Fruit fly (Drosophila melanogaster): ENCODE measurements around the gene CG14137.

DNA sequence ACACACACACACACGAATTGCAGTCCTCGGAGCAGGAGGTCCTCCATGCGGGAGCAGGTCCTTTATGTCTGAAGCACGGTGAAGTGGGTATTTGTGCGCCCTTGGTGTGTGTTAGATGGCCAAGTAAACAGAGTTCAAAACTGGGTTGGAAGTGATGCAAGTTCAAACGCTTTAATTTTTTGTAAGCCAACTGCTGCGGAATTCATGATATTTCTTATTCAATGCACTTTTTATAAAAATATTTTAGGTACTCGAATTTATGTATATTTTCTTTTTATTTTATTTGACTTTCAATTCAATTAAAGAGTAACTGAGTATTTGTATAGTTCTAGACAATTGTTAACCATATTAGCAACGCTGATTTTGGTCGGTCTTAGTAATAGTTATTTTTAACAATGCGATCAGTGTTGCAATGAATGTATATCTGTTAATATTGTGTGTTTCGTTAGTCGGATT, at the start of gene CG14137, which contains the start of gene CG46394:
- no peak for TF ChIP-seq CG16863 (GFP tag; optimal IDR thresholded peaks at IDR 0.05)
- no peak for TF ChIP-seq CG15514 (GFP tag; optimal IDR thresholded peaks at IDR 0.05)
- no peak for TF ChIP-seq Fer1 (GFP tag; optimal IDR thresholded peaks at IDR 0.05)
- no peak for TF ChIP-seq Lhr (GFP tag; optimal IDR thresholded peaks at IDR 0.05)
- TF ChIP-seq fru (optimal IDR thresholded peaks at IDR 0.05) = no peak
- TF ChIP-seq Sry-β (GFP tag; optimal IDR thresholded peaks at IDR 0.05) = no peak
- TF ChIP-seq disco-r (GFP tag; optimal IDR thresholded peaks at IDR 0.05) = no peak
- TF ChIP-seq CkIIα-i1 (GFP tag; IDR thresholded peaks at IDR 0.05) = no peak
- no peak for TF ChIP-seq CG8388 (GFP tag; optimal IDR thresholded peaks at IDR 0.05)
- TF ChIP-seq CG3847 (GFP tag; IDR thresholded peaks at IDR 0.05) = no peak
- TF ChIP-seq chn (GFP tag; optimal IDR thresholded peaks at IDR 0.05) = no peak
- no peak for TF ChIP-seq kah (GFP tag; optimal IDR thresholded peaks at IDR 0.05)

Data from whole organism, embryonic.